Worm (Caenorhabditis elegans): ENCODE measurements around the gene argn-1.

argn-1 gene

ce11 chrX:5616000-5616399 lies 13.8 kb upstream of the argn-1 start:
- TF ChIP-seq scrt-1 (GFP tag; IDR thresholded peaks at IDR 0.05), result no peak
- no peak for TF ChIP-seq ceh-13 (GFP tag; optimal IDR thresholded peaks at IDR 0.05)
- TF ChIP-seq tbx-11 (GFP tag; IDR thresholded peaks at IDR 0.05), result no peak
- no peak for TF ChIP-seq tra-4 (tag; optimal IDR thresholded peaks at IDR 0.05)
- TF ChIP-seq sea-1 (GFP tag; conservative IDR thresholded peaks at IDR 0.05), result no peak
- no peak for TF ChIP-seq hmg-4 (GFP tag; optimal IDR thresholded peaks at IDR 0.05)
- no peak for TF ChIP-seq F13C5.2 (tag; optimal IDR thresholded peaks at IDR 0.05)
- no peak for TF ChIP-seq flt-1 (GFP tag; IDR thresholded peaks at IDR 0.05)
- no peak for TF ChIP-seq ceh-36 (tag; optimal IDR thresholded peaks at IDR 0.05)

DNA sequence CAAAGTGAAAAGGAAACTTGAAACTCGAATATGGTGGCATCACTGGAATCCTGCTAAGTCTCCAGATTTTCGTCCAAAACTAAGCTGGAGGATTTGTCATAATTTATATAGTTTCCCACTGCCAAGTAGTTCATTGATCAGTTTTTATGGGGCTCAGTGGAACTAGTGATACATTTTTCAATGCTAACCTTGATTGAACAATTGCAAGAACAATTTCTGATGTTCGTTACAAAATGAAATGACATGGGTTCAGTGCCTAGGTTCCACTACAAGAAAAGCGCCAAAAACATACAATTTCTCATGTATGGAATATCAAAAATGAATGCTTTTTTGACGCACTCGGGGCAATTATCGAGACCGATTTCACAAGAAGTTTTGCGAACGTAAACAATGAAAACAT lies 8.0 kb upstream of the argn-1 start:
- no peak for TF ChIP-seq ceh-13 (GFP tag; optimal IDR thresholded peaks at IDR 0.05)
- no peak for TF ChIP-seq scrt-1 (GFP tag; IDR thresholded peaks at IDR 0.05)
- no peak for TF ChIP-seq aly-1 (tag; optimal IDR thresholded peaks at IDR 0.05)
- TF ChIP-seq B0310.2 (tag; optimal IDR thresholded peaks at IDR 0.05), result no peak
- no peak for TF ChIP-seq ama-1 (optimal IDR thresholded peaks at IDR 0.05)
- no peak for TF ChIP-seq hnd-1 (tag; optimal IDR thresholded peaks at IDR 0.05)
- TF ChIP-seq ceh-36 (tag; optimal IDR thresholded peaks at IDR 0.05), result no peak
- no peak for TF ChIP-seq tra-4 (tag; optimal IDR thresholded peaks at IDR 0.05)
- TF ChIP-seq tbx-11 (GFP tag; IDR thresholded peaks at IDR 0.05), result no peak
- TF ChIP-seq F13C5.2 (tag; optimal IDR thresholded peaks at IDR 0.05), result no peak
- no peak for TF ChIP-seq ets-7 (tag; optimal IDR thresholded peaks at IDR 0.05)

DNA sequence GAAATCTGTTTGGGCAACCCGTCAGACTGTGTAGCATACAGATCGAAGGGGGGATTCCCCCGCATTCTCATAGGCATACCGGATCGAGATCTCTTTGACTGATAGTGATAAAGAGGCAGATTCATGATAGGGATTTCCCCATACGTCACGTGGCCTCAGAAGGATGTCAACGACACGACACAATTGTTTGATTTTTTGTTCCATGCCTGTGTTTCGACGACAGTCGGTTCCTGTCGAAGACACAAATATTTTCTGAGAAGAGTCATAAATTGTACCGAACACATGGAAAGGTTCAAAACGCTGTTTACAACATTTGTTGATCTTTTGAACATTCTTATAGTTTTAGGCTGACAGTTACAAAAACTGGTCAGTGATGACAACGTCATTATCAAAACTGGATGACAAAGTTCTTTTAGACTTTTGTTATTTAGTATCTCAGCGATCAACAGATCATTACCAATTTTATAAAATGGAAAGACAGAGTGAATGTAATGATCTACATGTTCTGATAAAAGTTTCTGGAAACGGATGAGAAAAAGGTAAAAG lies 1.3 kb upstream of the argn-1 start:
- TF ChIP-seq ceh-36 (tag; optimal IDR thresholded peaks at IDR 0.05) (no peak), sea-1 (GFP tag; conservative IDR thresholded peaks at IDR 0.05) (no peak), hnd-1 (tag; optimal IDR thresholded peaks at IDR 0.05) (no peak)

ce11 chrX:5631008-5631407 lies 1.2 kb downstream of the argn-1 start:
- no peak for TF ChIP-seq tbx-11 (GFP tag; IDR thresholded peaks at IDR 0.05)
- no peak for TF ChIP-seq ets-7 (tag; optimal IDR thresholded peaks at IDR 0.05)
- no peak for TF ChIP-seq ama-1 (optimal IDR thresholded peaks at IDR 0.05)
- no peak for TF ChIP-seq ceh-13 (GFP tag; optimal IDR thresholded peaks at IDR 0.05)
- TF ChIP-seq F13C5.2 (tag; optimal IDR thresholded peaks at IDR 0.05), result no peak
- TF ChIP-seq tbx-37 (GFP tag; conservative IDR thresholded peaks at IDR 0.05), result no peak
- no peak for TF ChIP-seq tra-4 (tag; optimal IDR thresholded peaks at IDR 0.05)
- TF ChIP-seq sea-1 (GFP tag; conservative IDR thresholded peaks at IDR 0.05), result no peak
- no peak for TF ChIP-seq hnd-1 (tag; optimal IDR thresholded peaks at IDR 0.05)
- no peak for TF ChIP-seq scrt-1 (GFP tag; IDR thresholded peaks at IDR 0.05)
- TF ChIP-seq ceh-36 (tag; optimal IDR thresholded peaks at IDR 0.05), result no peak

DNA sequence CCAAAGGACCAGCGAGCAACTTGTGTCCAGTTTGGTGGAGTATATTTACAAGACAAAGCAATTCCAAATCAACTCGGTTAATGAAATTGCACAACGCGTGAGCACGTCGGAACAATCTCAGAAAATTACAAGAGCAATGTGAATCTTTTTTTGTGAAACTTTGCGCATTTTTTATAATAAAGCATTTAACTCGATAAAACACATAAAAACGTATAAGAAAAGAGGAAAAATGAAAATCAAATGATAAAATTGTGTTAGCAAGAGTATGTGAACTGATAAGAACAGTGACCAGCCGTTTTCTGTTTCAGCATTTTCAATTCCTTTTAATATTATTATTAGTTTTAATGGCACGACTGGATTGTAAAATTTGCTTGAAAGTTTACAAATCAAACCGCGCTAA lies 1.8 kb downstream of the argn-1 start, which contains the start of gene T22B7.8:
Gene T22B7.8 (plus strand): TSS at position 301 of the 400 bp plus-strand sequence.
- TF ChIP-seq sea-1 (GFP tag; conservative IDR thresholded peaks at IDR 0.05) (no peak), B0310.2 (tag; optimal IDR thresholded peaks at IDR 0.05) (no peak), ama-1 (optimal IDR thresholded peaks at IDR 0.05) (no peak), hnd-1 (tag; optimal IDR thresholded peaks at IDR 0.05) (no peak), ceh-13 (GFP tag; optimal IDR thresholded peaks at IDR 0.05) (no peak), tbx-37 (GFP tag; conservative IDR thresholded peaks at IDR 0.05) (no peak), tbx-11 (GFP tag; IDR thresholded peaks at IDR 0.05) (no peak)

DNA sequence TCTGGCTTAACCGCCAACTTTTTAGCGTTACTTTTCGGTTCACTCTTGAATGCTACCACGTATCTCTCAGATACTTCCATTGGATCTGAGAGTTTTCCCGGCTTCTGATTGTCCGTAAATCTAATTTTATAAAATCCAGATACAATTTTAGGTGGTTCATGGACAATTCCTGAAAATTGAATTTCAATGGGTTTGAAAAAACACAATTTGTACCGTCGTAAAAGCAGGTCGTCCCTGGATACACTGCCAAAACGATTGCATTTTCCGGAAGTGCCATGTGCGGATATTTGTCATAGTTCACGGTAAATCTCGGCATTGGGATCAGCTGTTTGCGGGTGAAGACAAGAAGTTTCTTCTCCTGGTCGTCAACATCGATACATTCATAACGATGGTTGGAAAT lies 9.7 kb downstream of the argn-1 start:
- TF ChIP-seq hmg-4 (GFP tag; optimal IDR thresholded peaks at IDR 0.05) (no peak), F13C5.2 (tag; optimal IDR thresholded peaks at IDR 0.05) (no peak)

DNA sequence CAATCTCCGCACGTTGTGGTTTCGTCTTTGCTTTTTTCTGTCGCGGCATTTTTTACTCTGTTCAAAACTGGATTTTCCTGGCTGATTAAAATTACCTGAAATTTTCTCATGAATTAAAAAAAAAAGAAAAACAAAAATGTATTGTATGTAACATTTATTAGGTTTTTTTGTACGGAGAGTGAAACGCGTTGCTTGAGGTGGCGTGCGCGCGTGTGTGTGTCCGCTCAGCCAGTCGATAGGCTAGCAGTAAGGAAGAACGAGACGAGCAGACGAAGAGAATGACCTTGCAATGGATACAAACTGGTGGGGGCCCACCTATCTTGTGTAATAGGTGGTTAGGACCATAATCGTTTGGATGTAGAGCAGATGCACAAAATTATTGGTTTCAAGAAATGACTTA lies 11.5 kb downstream of the argn-1 start, which contains the start of gene T22B7.4:
Gene T22B7.4 (minus strand): TSS at position 101 of the 400 bp plus-strand sequence.
- no peak for TF ChIP-seq ceh-36 (tag; optimal IDR thresholded peaks at IDR 0.05)
- no peak for TF ChIP-seq flt-1 (GFP tag; IDR thresholded peaks at IDR 0.05)
- TF ChIP-seq ama-1 (optimal IDR thresholded peaks at IDR 0.05), result no peak
- no peak for TF ChIP-seq tbx-37 (GFP tag; conservative IDR thresholded peaks at IDR 0.05)
- no peak for TF ChIP-seq tbx-11 (GFP tag; IDR thresholded peaks at IDR 0.05)
- no peak for TF ChIP-seq hmbx-1 (tag; optimal IDR thresholded peaks at IDR 0.05)
- TF ChIP-seq hmg-4 (GFP tag; optimal IDR thresholded peaks at IDR 0.05), result peak; percentile 49
- no peak for TF ChIP-seq scrt-1 (GFP tag; IDR thresholded peaks at IDR 0.05)

ce11 chrX:5644112-5644511 lies 14.3 kb downstream of the argn-1 start:
- TF ChIP-seq pes-1 (GFP tag; IDR thresholded peaks at IDR 0.05) (no peak), scrt-1 (GFP tag; IDR thresholded peaks at IDR 0.05) (no peak), ama-1 (optimal IDR thresholded peaks at IDR 0.05) (no peak), ceh-13 (GFP tag; optimal IDR thresholded peaks at IDR 0.05) (no peak), ceh-36 (tag; optimal IDR thresholded peaks at IDR 0.05) (no peak), F13C5.2 (tag; optimal IDR thresholded peaks at IDR 0.05) (no peak), hmbx-1 (tag; optimal IDR thresholded peaks at IDR 0.05) (no peak), tra-4 (tag; optimal IDR thresholded peaks at IDR 0.05) (no peak), ets-7 (tag; optimal IDR thresholded peaks at IDR 0.05) (no peak), tbx-37 (GFP tag; conservative IDR thresholded peaks at IDR 0.05) (no peak), aly-1 (tag; optimal IDR thresholded peaks at IDR 0.05) (no peak), hmg-4 (GFP tag; optimal IDR thresholded peaks at IDR 0.05) (no peak), hnd-1 (tag; optimal IDR thresholded peaks at IDR 0.05) (no peak)

ce11 chrX:5645606-5646005 lies 15.8 kb downstream of the argn-1 start:
- TF ChIP-seq scrt-1 (GFP tag; IDR thresholded peaks at IDR 0.05), result no peak
- no peak for TF ChIP-seq pes-1 (GFP tag; IDR thresholded peaks at IDR 0.05)
- TF ChIP-seq tra-4 (tag; optimal IDR thresholded peaks at IDR 0.05), result no peak
